Fruit fly (Drosophila melanogaster) whole organism: ENCODE results near the gene COX6CL.

Source experiments
- CG8478 ChIP-seq: fragments of >200 bp; optimal IDR thresholded peaks from 2 replicates; lab custom pipeline; 2018; ENCODE audit warnings: inconsistent platforms
- Dll ChIP-seq: fragments of >200 bp; optimal IDR thresholded peaks from 2 replicates; lab custom pipeline; 2017
- EcR ChIP-seq, 2 experiments: fragments of >200 bp; optimal IDR thresholded peaks; 2 replicates each; lab custom pipeline; 2017; ENCODE audit warnings: missing biosample characterization in 2 of 2, missing genetic modification characterization in 2 of 2, missing genetic modification reagents in 2 of 2
- pan ChIP-seq: fragments of >200 bp; optimal IDR thresholded peaks from 2 replicates; lab custom pipeline; 2017
- psq ChIP-seq: fragments of >200 bp; optimal IDR thresholded peaks from 2 replicates; lab custom pipeline; 2017
- usp ChIP-seq: fragments of >200 bp; optimal IDR thresholded peaks from 2 replicates; lab custom pipeline; 2017; ENCODE audit warnings: missing biosample characterization, missing genetic modification characterization, mixed read lengths

DNA sequence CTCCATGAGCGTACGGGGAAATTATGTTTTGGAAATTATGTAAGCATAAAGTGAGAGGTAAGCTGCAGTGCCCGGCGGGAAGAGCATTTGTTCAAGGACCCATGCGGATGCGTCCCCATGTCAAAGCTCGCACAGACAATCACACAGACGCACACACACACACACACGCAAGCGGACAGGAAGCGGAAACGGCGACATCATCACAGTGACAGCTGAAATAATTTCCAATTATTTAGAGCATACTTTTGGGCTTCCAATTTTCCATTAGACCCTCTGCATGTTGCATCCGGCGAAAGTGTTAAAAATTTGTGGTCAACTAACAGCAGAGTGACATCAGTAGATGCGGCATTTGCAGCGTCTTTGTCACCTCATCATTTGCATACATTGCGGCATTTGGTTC lies 48.5 kb upstream of the COX6CL start:
- TF ChIP-seq usp (GFP tag; lab: Kevin White, UChicago) (no peak), psq (lab: Kevin White, UChicago) (no peak), Dll (lab: Kevin White, UChicago) (no peak), pan (lab: Kevin White, UChicago) (no peak), CG8478 (lab: Kevin White, UChicago) (no peak), EcR (GFP tag; optimal IDR thresholded peaks at IDR 0.05; lab: Kevin White, UChicago) (no peak)
